Worm (Caenorhabditis elegans): ENCODE measurements around the gene snpc-1.1.

DNA sequence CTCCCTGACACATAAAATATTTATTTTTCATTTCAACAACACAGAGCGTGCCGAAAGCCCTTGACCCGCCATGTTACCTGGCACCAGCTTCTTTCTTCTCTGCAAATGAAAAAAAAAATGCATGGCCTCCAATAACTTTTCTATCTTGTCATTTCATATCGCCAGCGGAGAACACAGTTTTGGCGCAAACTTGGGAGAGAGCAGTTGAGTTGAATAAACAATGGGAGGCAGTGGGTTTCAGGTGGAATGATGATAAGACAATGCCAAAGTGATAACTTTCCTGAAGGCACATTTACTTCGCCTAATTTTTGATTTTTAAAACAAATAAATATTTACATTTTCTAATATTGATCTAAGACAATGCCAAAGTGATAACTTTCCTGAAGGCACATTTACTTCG lies 20.2 kb upstream of the snpc-1.1 start:
- TF ChIP-seq F13C5.2 (tag; optimal IDR thresholded peaks at IDR 0.05) = no peak
- no peak for TF ChIP-seq pes-1 (GFP tag; IDR thresholded peaks at IDR 0.05)
- TF ChIP-seq tra-4 (tag; optimal IDR thresholded peaks at IDR 0.05) = no peak
- no peak for TF ChIP-seq scrt-1 (GFP tag; IDR thresholded peaks at IDR 0.05)
- TF ChIP-seq ama-1 (optimal IDR thresholded peaks at IDR 0.05) = no peak
- no peak for TF ChIP-seq sea-1 (GFP tag; conservative IDR thresholded peaks at IDR 0.05)
- no peak for TF ChIP-seq tbx-11 (GFP tag; IDR thresholded peaks at IDR 0.05)
- TF ChIP-seq hmg-4 (GFP tag; optimal IDR thresholded peaks at IDR 0.05) = no peak
